Worm (Caenorhabditis elegans): ENCODE measurements around the gene T14F9.2.

T14F9.2 gene

DNA sequence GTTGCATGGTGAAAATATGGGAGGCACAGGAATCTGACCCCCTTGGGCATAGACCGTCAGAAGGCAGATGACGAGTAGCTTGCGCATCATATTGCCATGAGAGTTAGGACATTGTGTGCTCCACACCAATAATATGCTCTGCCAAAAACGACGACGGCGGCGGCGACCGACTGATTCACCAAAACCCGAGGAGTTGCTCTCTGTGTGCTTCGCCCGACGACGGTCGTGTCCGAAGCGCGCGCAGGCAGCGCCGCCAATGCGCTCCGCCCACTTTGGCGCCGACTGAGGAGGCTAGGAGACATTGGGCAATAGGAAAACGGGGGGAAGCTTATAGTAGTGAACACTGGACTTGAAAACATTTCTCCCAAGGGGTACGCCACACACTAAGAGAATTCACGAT lies 33.8 kb downstream of the T14F9.2 start, which contains the start of gene AH9.6:
Gene AH9.6 (minus strand): TSS at position 183 of the 400 bp plus-strand sequence.
- TF ChIP-seq bed-2 (GFP tag; IDR thresholded peaks at IDR 0.05) (0 out of 2 replicates have a peak, but pooled peaks have one; percentile 52), pha-4 (tag; optimal IDR thresholded peaks at IDR 0.05) (no peak), ceh-79 (tag; optimal IDR thresholded peaks at IDR 0.05) (no peak), B0019.2 (GFP tag; conservative IDR thresholded peaks at IDR 0.05) (no peak), nfyb-1 (GFP tag; IDR thresholded peaks at IDR 0.05) (0 out of 2 replicates have a peak, but pooled peaks have one; percentile 18), madf-6 (GFP tag; IDR thresholded peaks at IDR 0.05) (no peak), ceh-100 (GFP tag; IDR thresholded peaks at IDR 0.05) (no peak), lin-26 (GFP tag; IDR thresholded peaks at IDR 0.05) (no peak), T07F8.4 (tag; optimal IDR thresholded peaks at IDR 0.05) (no peak), lin-35 (GFP tag; optimal IDR thresholded peaks at IDR 0.05) (no peak), sdz-38 (tag; optimal IDR thresholded peaks at IDR 0.05) (no peak), let-526 (GFP tag; IDR thresholded peaks at IDR 0.05) (no peak), egrh-3 (GFP tag; IDR thresholded peaks at IDR 0.05) (peak; percentile 62; the same call in 1 of the 2 replicates)

DNA sequence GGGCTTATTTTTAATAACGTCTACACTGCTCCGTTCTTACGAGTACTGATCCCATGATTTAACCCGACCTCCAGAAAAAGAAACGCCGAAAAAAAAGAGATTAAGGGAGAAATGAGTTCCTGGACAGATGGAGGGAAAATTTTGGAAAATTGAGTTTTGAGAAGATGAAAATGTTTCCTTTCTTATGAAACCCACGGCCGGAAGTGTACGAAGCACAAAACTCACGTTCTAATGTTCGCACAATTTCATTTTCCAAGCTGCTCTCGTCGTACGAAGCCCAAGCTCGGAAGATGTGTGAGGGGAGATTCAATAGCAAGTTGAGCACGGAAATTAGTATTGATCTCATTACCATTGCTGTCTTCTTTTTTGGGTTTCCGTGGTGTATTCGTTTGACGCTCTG lies 37.3 kb downstream of the T14F9.2 start:
- no peak for TF ChIP-seq ceh-79 (tag; optimal IDR thresholded peaks at IDR 0.05)
- no peak for TF ChIP-seq mcd-1 (GFP tag; IDR thresholded peaks at IDR 0.05)
- TF ChIP-seq Y56A3A.18 (GFP tag; IDR thresholded peaks at IDR 0.05): no peak
- TF ChIP-seq cebp-2 (GFP tag; IDR thresholded peaks at IDR 0.05): no peak
- no peak for TF ChIP-seq snpc-1.3 (tag; optimal IDR thresholded peaks at IDR 0.05; ENCODE audit: insufficient read depth)
- no peak for TF ChIP-seq lin-26 (GFP tag; IDR thresholded peaks at IDR 0.05)
- TF ChIP-seq sptf-2 (GFP tag; optimal IDR thresholded peaks at IDR 0.05): no peak
- TF ChIP-seq hlh-26 (GFP tag; conservative IDR thresholded peaks at IDR 0.05): no peak
- TF ChIP-seq madf-8 (GFP tag; conservative IDR thresholded peaks at IDR 0.05): no peak
- TF ChIP-seq ceh-40 (GFP tag; IDR thresholded peaks at IDR 0.05): no peak
- no peak for TF ChIP-seq tbx-9 (tag; optimal IDR thresholded peaks at IDR 0.05; ENCODE audit: borderline replicate concordance)
- no peak for TF ChIP-seq rpc-1 (optimal IDR thresholded peaks at IDR 0.05)
- TF ChIP-seq rpc-1 (tag; optimal IDR thresholded peaks at IDR 0.05): no peak
- no peak for TF ChIP-seq ztf-6 (GFP tag; IDR thresholded peaks at IDR 0.05)

DNA sequence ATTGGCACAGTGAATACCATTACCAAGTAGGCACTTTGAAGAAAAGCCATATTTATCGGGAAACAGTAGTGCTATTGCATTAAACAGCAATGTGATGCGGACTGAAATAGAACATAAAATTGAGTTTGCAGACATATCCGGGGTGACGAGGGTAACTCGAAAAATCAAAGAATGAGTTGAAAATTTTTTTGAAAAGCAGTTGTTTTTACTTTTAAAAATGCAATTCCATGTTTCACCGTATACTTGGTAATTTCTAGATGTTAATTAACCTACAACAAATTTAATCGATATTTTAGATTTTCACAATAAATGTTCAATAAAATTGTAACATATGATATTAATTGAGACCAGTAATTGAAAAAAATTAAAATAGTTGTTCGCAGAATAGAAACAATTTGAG lies 40.1 kb downstream of the T14F9.2 start, which contains the start of gene AH9.4:
Gene AH9.4 (minus strand): TSS at position 101 of the 400 bp plus-strand sequence.
- no peak for TF ChIP-seq pha-4 (tag; optimal IDR thresholded peaks at IDR 0.05)
- TF ChIP-seq madf-10 (tag; optimal IDR thresholded peaks at IDR 0.05): no peak
- no peak for TF ChIP-seq tbp1 (GFP tag; optimal IDR thresholded peaks at IDR 0.05)
- no peak for TF ChIP-seq egl-44 (GFP tag; IDR thresholded peaks at IDR 0.05)
- no peak for TF ChIP-seq attf-5 (GFP tag; optimal IDR thresholded peaks at IDR 0.05)
- no peak for TF ChIP-seq snpc-3.4 (tag; optimal IDR thresholded peaks at IDR 0.05)
- no peak for TF ChIP-seq lsy-27 (tag; optimal IDR thresholded peaks at IDR 0.05; ENCODE audit: borderline replicate concordance, insufficient read depth)
- no peak for TF ChIP-seq hmg-20 (GFP tag; IDR thresholded peaks at IDR 0.05)
- no peak for TF ChIP-seq pbrm-1 (GFP tag; IDR thresholded peaks at IDR 0.05)
- no peak for TF ChIP-seq C17E4.6 (GFP tag; IDR thresholded peaks at IDR 0.05)
- TF ChIP-seq aptf-2 (GFP tag; conservative IDR thresholded peaks at IDR 0.05): no peak
- TF ChIP-seq B0019.2 (GFP tag; conservative IDR thresholded peaks at IDR 0.05): no peak
- TF ChIP-seq ccch-3 (GFP tag; optimal IDR thresholded peaks at IDR 0.05): no peak
- TF ChIP-seq chd-7 (tag; optimal IDR thresholded peaks at IDR 0.05): no peak
- TF ChIP-seq tbx-9 (tag; optimal IDR thresholded peaks at IDR 0.05; ENCODE audit: borderline replicate concordance): no peak
- no peak for TF ChIP-seq repo-1 (tag; optimal IDR thresholded peaks at IDR 0.05)
- TF ChIP-seq ceh-100 (GFP tag; IDR thresholded peaks at IDR 0.05): no peak

Measured in whole organism, young adult.